Worm (Caenorhabditis elegans): ENCODE results near the gene T06E4.21.
A peak's percentile ranks its signal among the peaks of the same experiment; 100 is the strongest.

T06E4.21 gene

DNA sequence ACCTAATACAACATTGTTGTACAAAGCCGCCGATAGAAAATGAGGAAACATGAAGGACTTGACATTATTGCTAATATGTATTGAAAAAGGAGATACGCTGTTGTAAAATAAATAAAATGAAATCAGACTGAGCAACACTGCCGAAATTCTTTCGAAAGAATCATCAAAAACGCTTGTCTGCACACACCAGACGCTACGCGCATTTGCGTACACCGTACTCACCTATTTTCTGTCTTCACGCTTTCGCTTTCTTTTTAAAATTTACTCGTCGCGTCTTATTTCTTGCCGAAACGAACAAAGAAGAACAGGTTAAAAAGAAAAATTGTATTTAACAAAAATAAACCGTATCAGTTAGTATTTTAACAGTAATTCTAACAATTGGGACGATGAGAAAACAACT, 39.3 kb downstream of the T06E4.21 start (continued):
- TF ChIP-seq hlh-17 (GFP tag; optimal IDR thresholded peaks at IDR 0.05; ENCODE audit: borderline replicate concordance), result no peak
- peak; percentile 64 for TF ChIP-seq mep-1 (tag; optimal IDR thresholded peaks at IDR 0.05)
- peak in 2 of 6 experiments; percentile 48 to 51 for TF ChIP-seq elt-3 (tag; optimal IDR thresholded peaks at IDR 0.05)
- TF ChIP-seq rnt-1 (tag; optimal IDR thresholded peaks at IDR 0.05), result peak; percentile 35
- no peak for TF ChIP-seq nhr-11 (tag; optimal IDR thresholded peaks at IDR 0.05)
- TF ChIP-seq C04F5.9 (tag; optimal IDR thresholded peaks at IDR 0.05), result no peak
- peak; percentile 37 for TF ChIP-seq unc-130 (tag; optimal IDR thresholded peaks at IDR 0.05)
- peak; percentile 93 for TF ChIP-seq F16B12.6 (tag; optimal IDR thresholded peaks at IDR 0.05)
- no peak for TF ChIP-seq tlp-1 (tag; optimal IDR thresholded peaks at IDR 0.05)
- peak; percentile 3 for TF ChIP-seq nhr-90 (tag; optimal IDR thresholded peaks at IDR 0.05; ENCODE audit: poor library complexity)
- TF ChIP-seq nhr-47 (tag; optimal IDR thresholded peaks at IDR 0.05), result no peak
- no peak for TF ChIP-seq alr-1 (tag; optimal IDR thresholded peaks at IDR 0.05; ENCODE audit: borderline replicate concordance)
- peak; percentile 52 for TF ChIP-seq C16A3.4 (tag; optimal IDR thresholded peaks at IDR 0.05)
- TF ChIP-seq ces-1 (GFP tag; optimal IDR thresholded peaks at IDR 0.05), result no peak
- TF ChIP-seq swsn-7 (tag; optimal IDR thresholded peaks at IDR 0.05), result peak; percentile 42
- no peak for TF ChIP-seq ceh-63 (GFP tag; optimal IDR thresholded peaks at IDR 0.05)
- TF ChIP-seq grh-1 (GFP tag; IDR thresholded peaks at IDR 0.05), result no peak
- TF ChIP-seq nhr-77 (tag; optimal IDR thresholded peaks at IDR 0.05), result no peak
- TF ChIP-seq dpl-1 (GFP tag; optimal IDR thresholded peaks at IDR 0.05), result peak; percentile 24 to 57 (median 38)
- peak; percentile 45 for TF ChIP-seq nhr-20 (tag; optimal IDR thresholded peaks at IDR 0.05)
- no peak for TF ChIP-seq aly-2 (tag; optimal IDR thresholded peaks at IDR 0.05)
- peak in 1 of 3 experiments; percentile 59 for TF ChIP-seq ceh-82 (tag; optimal IDR thresholded peaks at IDR 0.05)
- no peak for TF ChIP-seq ceh-90 (tag; optimal IDR thresholded peaks at IDR 0.05)
- no peak for TF ChIP-seq nhr-237 (tag; optimal IDR thresholded peaks at IDR 0.05)
- peak; percentile 99 for TF ChIP-seq blmp-1 (tag; optimal IDR thresholded peaks at IDR 0.05)
- peak; percentile 65 for TF ChIP-seq snu-23 (GFP tag; optimal IDR thresholded peaks at IDR 0.05)
- TF ChIP-seq egl-27 (tag; optimal IDR thresholded peaks at IDR 0.05), result no peak
- TF ChIP-seq lsy-2 (tag; optimal IDR thresholded peaks at IDR 0.05), result peak; percentile 73 to 94
- no peak for TF ChIP-seq hpl-2 (GFP tag; optimal IDR thresholded peaks at IDR 0.05)

DNA sequence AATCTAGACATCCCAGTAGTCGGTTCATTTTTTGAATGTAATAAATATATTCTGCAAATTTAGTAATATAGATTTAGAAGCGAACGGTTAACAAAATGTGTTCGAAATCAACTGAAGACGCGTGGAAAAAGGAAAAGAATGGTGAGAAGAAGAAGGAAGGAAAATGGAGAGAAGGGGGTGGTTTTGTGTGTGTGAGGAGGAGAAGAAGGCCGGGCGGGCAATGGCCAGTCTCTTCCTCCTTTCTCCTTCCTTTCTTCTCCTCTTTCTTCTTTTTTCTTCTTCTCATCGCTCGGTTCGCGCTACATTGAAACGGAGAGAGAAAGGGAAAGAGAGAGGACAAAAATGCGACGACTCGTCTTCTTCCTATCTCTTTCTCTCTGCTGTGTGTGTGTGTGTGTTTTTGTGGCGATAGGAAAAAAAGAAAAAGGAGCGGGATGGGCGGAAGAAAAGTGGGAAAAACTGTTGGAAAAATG, 40.8 kb downstream of the T06E4.21 start, which contains the start of gene ztf-9:
ztf-9 (minus strand) TSS at position 51 of the 473 bp plus-strand sequence.
- TF ChIP-seq unc-98 (GFP tag; IDR thresholded peaks at IDR 0.05) (no peak), dpl-1 (GFP tag; optimal IDR thresholded peaks at IDR 0.05) (peak in 2 of 3 experiments; percentile 5 to 33), tbx-2 (tag; optimal IDR thresholded peaks at IDR 0.05) (peak; percentile 43), ceh-82 (tag; optimal IDR thresholded peaks at IDR 0.05) (peak in 1 of 3 experiments; percentile 49), lin-39 (tag; optimal IDR thresholded peaks at IDR 0.05) (no peak), unc-62 (GFP tag; optimal IDR thresholded peaks at IDR 0.05) (no peak), jun-1 (tag; optimal IDR thresholded peaks at IDR 0.05) (peak; percentile 6), elt-2 (tag; optimal IDR thresholded peaks at IDR 0.05) (peak; percentile 30), ceh-90 (tag; optimal IDR thresholded peaks at IDR 0.05) (no peak), snu-23 (GFP tag; optimal IDR thresholded peaks at IDR 0.05) (peak; percentile 59), mep-1 (tag; optimal IDR thresholded peaks at IDR 0.05) (peak; percentile 78), lir-3 (tag; optimal IDR thresholded peaks at IDR 0.05; ENCODE audit: poor library complexity) (no peak), fkh-8 (tag; optimal IDR thresholded peaks at IDR 0.05) (no peak), mdl-1 (tag; optimal IDR thresholded peaks at IDR 0.05) (no peak), sptf-1 (tag; optimal IDR thresholded peaks at IDR 0.05) (no peak), C16A3.4 (tag; optimal IDR thresholded peaks at IDR 0.05) (peak; percentile 40), aha-1 (tag; optimal IDR thresholded peaks at IDR 0.05) (no peak), unc-86 (tag; optimal IDR thresholded peaks at IDR 0.05) (no peak), nhr-19 (GFP tag; conservative IDR thresholded peaks at IDR 0.05) (no peak), irx-1 (tag; optimal IDR thresholded peaks at IDR 0.05) (peak; percentile 16), egl-27 (tag; optimal IDR thresholded peaks at IDR 0.05) (no peak), rnt-1 (tag; optimal IDR thresholded peaks at IDR 0.05) (peak; percentile 50), fos-1 (tag; optimal IDR thresholded peaks at IDR 0.05) (peak; percentile 13), unc-30 (tag; optimal IDR thresholded peaks at IDR 0.05) (no peak), lin-13 (GFP tag; optimal IDR thresholded peaks at IDR 0.05) (no peak), lsy-2 (tag; optimal IDR thresholded peaks at IDR 0.05) (peak in 1 of 2 experiments; percentile 76), nhr-76 (tag; optimal IDR thresholded peaks at IDR 0.05) (no peak), lin-35 (GFP tag; optimal IDR thresholded peaks at IDR 0.05) (peak; percentile 16 to 47), nhr-84 (tag; optimal IDR thresholded peaks at IDR 0.05) (no peak), nhr-90 (tag; optimal IDR thresholded peaks at IDR 0.05; ENCODE audit: poor library complexity) (no peak), efl-1 (optimal IDR thresholded peaks at IDR 0.05) (peak; percentile 30), efl-1 (GFP tag; optimal IDR thresholded peaks at IDR 0.05 in 1 of 2) (peak in 1 of 2 experiments; percentile 83), ama-1 (optimal IDR thresholded peaks at IDR 0.05) (no peak), swsn-7 (tag; optimal IDR thresholded peaks at IDR 0.05) (peak; percentile 22)
